Worm (Caenorhabditis elegans) whole organism, late embryonic: ENCODE data around the gene unc-62.

ENCODE experiments used
- C38D4.7 ChIP-seq: fragments of 200-800 bp; sonication (Bioruptor generic); optimal IDR thresholded peaks from 2 replicates; lab custom pipeline; 2018; ENCODE audit warnings: mild to moderate bottlenecking, missing genetic modification characterization, moderate library complexity, missing compliant biosample characterization
- F13H6.1 ChIP-seq: sonication (generic microtip); optimal IDR thresholded peaks from 2 replicates; lab custom pipeline; 2016; ENCODE audit warnings: missing genetic modification characterization, missing compliant biosample characterization
- K09A11.1 ChIP-seq: sonication (generic microtip); optimal IDR thresholded peaks from 2 replicates; lab custom pipeline; 2017; ENCODE audit warnings: antibody characterized with exemption, mild to moderate bottlenecking, missing genetic modification characterization, missing compliant biosample characterization; ENCODE audit not compliant: insufficient read depth
- T23F11.4 ChIP-seq: fragments of 200-800 bp; sonication (Bioruptor generic); optimal IDR thresholded peaks from 2 replicates; lab custom pipeline; 2018; ENCODE audit warnings: mild to moderate bottlenecking, missing genetic modification characterization, missing compliant biosample characterization
- Y22D7AL.16 ChIP-seq: sonication (generic microtip); optimal IDR thresholded peaks from 2 replicates; lab custom pipeline; 2016; ENCODE audit warnings: missing genetic modification characterization, missing compliant biosample characterization
- ceh-14 ChIP-seq: sonication (generic microtip); optimal IDR thresholded peaks from 2 replicates; lab custom pipeline; 2016; ENCODE audit warnings: missing genotype, missing genetic modification characterization, missing compliant biosample characterization
- ceh-18 ChIP-seq: sonication (generic microtip); optimal IDR thresholded peaks from 2 replicates; lab custom pipeline; 2016; ENCODE audit warnings: missing genetic modification characterization, missing compliant biosample characterization
- ceh-19 ChIP-seq: fragments of 200-800 bp; sonication (Bioruptor generic); optimal IDR thresholded peaks from 2 replicates; lab custom pipeline; 2018; ENCODE audit warnings: mild to moderate bottlenecking, missing genetic modification characterization, missing compliant biosample characterization
- ceh-22 ChIP-seq: sonication (generic microtip); optimal IDR thresholded peaks from 2 replicates; lab custom pipeline; 2017; ENCODE audit warnings: missing biosample characterization, missing genetic modification characterization
- ceh-24 ChIP-seq: sonication (generic microtip); optimal IDR thresholded peaks from 2 replicates; lab custom pipeline; 2016; ENCODE audit warnings: mild to moderate bottlenecking, missing genetic modification characterization, missing compliant biosample characterization
- ceh-30 ChIP-seq: fragments of 150-350 bp; optimal IDR thresholded peaks from 2 replicates; lab custom pipeline; 2014; ENCODE audit warnings: missing biosample characterization, missing genetic modification characterization
- ceh-31 ChIP-seq: sonication (generic microtip); optimal IDR thresholded peaks from 2 replicates; lab custom pipeline; 2016; ENCODE audit warnings: missing genetic modification characterization, missing compliant biosample characterization
- ceh-34 ChIP-seq: sonication (generic microtip); optimal IDR thresholded peaks from 2 replicates; lab custom pipeline; 2016; ENCODE audit warnings: mild to moderate bottlenecking, missing genetic modification characterization, missing compliant biosample characterization
- ceh-48 ChIP-seq: sonication (generic microtip); optimal IDR thresholded peaks from 2 replicates; lab custom pipeline; 2016; ENCODE audit warnings: missing genetic modification characterization, inconsistent platforms, missing compliant biosample characterization
- ceh-6 ChIP-seq: fragments of 200-800 bp; sonication (Bioruptor generic); optimal IDR thresholded peaks from 2 replicates; lab custom pipeline; 2018; ENCODE audit warnings: mild to moderate bottlenecking, missing genetic modification characterization, missing compliant biosample characterization
- ceh-9 ChIP-seq: sonication (generic microtip); optimal IDR thresholded peaks from 2 replicates; lab custom pipeline; 2016; ENCODE audit warnings: mild to moderate bottlenecking, missing genetic modification characterization, inconsistent platforms, missing compliant biosample characterization
- che-1 ChIP-seq: sonication (generic microtip); optimal IDR thresholded peaks from 2 replicates; lab custom pipeline; 2016; ENCODE audit warnings: mild to moderate bottlenecking, missing genetic modification characterization, missing compliant biosample characterization
- dmd-4 ChIP-seq: sonication (generic microtip); optimal IDR thresholded peaks from 2 replicates; lab custom pipeline; 2016; ENCODE audit warnings: borderline replicate concordance, missing genetic modification characterization, missing compliant biosample characterization
- elt-4 ChIP-seq: sonication (generic microtip); optimal IDR thresholded peaks from 2 replicates; lab custom pipeline; 2016; ENCODE audit warnings: missing genetic modification characterization, missing compliant biosample characterization
- ets-4 ChIP-seq: sonication (generic microtip); optimal IDR thresholded peaks from 2 replicates; lab custom pipeline; 2016; ENCODE audit warnings: missing genetic modification characterization, missing compliant biosample characterization
- eyg-1 ChIP-seq: sonication (generic microtip); optimal IDR thresholded peaks from 2 replicates; lab custom pipeline; 2016; ENCODE audit warnings: missing genotype, missing genetic modification characterization, missing compliant biosample characterization
- fkh-10 ChIP-seq: fragments of 150-350 bp; optimal IDR thresholded peaks from 2 replicates; lab custom pipeline; 2014; ENCODE audit warnings: missing biosample characterization, missing genetic modification reagents, missing genetic modification characterization
- fkh-6 ChIP-seq: sonication (generic microtip); optimal IDR thresholded peaks from 2 replicates; lab custom pipeline; 2016; ENCODE audit warnings: missing genetic modification characterization, missing compliant biosample characterization
- hlh-8 ChIP-seq: sonication (generic microtip); optimal IDR thresholded peaks from 2 replicates; lab custom pipeline; 2016; ENCODE audit warnings: missing genotype, missing genetic modification characterization, missing compliant biosample characterization
- lim-6 ChIP-seq: sonication (generic microtip); optimal IDR thresholded peaks from 2 replicates; lab custom pipeline; 2016; ENCODE audit warnings: missing genetic modification characterization, missing compliant biosample characterization
- lin-11 ChIP-seq: fragments of 200-800 bp; sonication (Bioruptor generic); optimal IDR thresholded peaks from 2 replicates; lab custom pipeline; 2018; ENCODE audit warnings: mild to moderate bottlenecking, missing genetic modification characterization, missing compliant biosample characterization
- nfya-1 ChIP-seq: sonication (generic microtip); optimal IDR thresholded peaks from 2 replicates; lab custom pipeline; 2017; ENCODE audit warnings: missing genetic modification characterization, mild to moderate bottlenecking, missing compliant biosample characterization, antibody characterized with exemption, moderate library complexity
- pat-9 ChIP-seq: fragments of 200-800 bp; sonication (Bioruptor generic); optimal IDR thresholded peaks from 2 replicates; lab custom pipeline; 2018; ENCODE audit warnings: mild to moderate bottlenecking, missing genetic modification characterization, moderate library complexity, missing compliant biosample characterization
- pax-1 ChIP-seq: fragments of 150-350 bp; optimal IDR thresholded peaks from 2 replicates; lab custom pipeline; 2014; ENCODE audit warnings: missing biosample characterization, missing genetic modification characterization
- pros-1 ChIP-seq: fragments of 150-350 bp; optimal IDR thresholded peaks from 2 replicates; lab custom pipeline; 2014; ENCODE audit warnings: missing biosample characterization, missing genetic modification reagents, missing genetic modification characterization
- ref-2 ChIP-seq: sonication (generic microtip); optimal IDR thresholded peaks from 2 replicates; lab custom pipeline; 2016; ENCODE audit warnings: missing genetic modification characterization, missing compliant biosample characterization
- rnt-1 ChIP-seq: sonication (generic microtip); optimal IDR thresholded peaks from 2 replicates; lab custom pipeline; 2016; ENCODE audit warnings: missing genetic modification characterization, missing compliant biosample characterization
- sdc-2 ChIP-seq: sonication (generic microtip); optimal IDR thresholded peaks from 2 replicates; lab custom pipeline; 2016; ENCODE audit warnings: missing genotype, missing genetic modification characterization, missing compliant biosample characterization
- syd-9 ChIP-seq: sonication (generic microtip); optimal IDR thresholded peaks from 2 replicates; lab custom pipeline; 2016; ENCODE audit warnings: mild to moderate bottlenecking, missing genetic modification characterization, moderate library complexity, missing compliant biosample characterization
- tbx-2 ChIP-seq: sonication (generic microtip); optimal IDR thresholded peaks from 2 replicates; lab custom pipeline; 2016; ENCODE audit warnings: missing genetic modification characterization, missing compliant biosample characterization
- tbx-7 ChIP-seq: sonication (generic microtip); optimal IDR thresholded peaks from 2 replicates; lab custom pipeline; 2016; ENCODE audit warnings: missing genotype, missing genetic modification characterization, missing compliant biosample characterization
- unc-55 ChIP-seq: sonication (generic microtip); optimal IDR thresholded peaks from 2 replicates; lab custom pipeline; 2017; ENCODE audit warnings: missing biosample characterization, missing genetic modification reagents, missing genetic modification characterization
- unc-86 ChIP-seq: sonication (generic microtip); optimal IDR thresholded peaks from 2 replicates; lab custom pipeline; 2016; ENCODE audit warnings: missing genetic modification characterization, missing compliant biosample characterization
- zip-5 ChIP-seq: sonication (generic microtip); optimal IDR thresholded peaks from 2 replicates; lab custom pipeline; 2016; ENCODE audit warnings: missing genetic modification characterization, missing compliant biosample characterization
- ztf-16 ChIP-seq: sonication (generic microtip); optimal IDR thresholded peaks from 2 replicates; lab custom pipeline; 2017; ENCODE audit warnings: missing genetic modification characterization, missing compliant biosample characterization

The unc-62 gene

DNA sequence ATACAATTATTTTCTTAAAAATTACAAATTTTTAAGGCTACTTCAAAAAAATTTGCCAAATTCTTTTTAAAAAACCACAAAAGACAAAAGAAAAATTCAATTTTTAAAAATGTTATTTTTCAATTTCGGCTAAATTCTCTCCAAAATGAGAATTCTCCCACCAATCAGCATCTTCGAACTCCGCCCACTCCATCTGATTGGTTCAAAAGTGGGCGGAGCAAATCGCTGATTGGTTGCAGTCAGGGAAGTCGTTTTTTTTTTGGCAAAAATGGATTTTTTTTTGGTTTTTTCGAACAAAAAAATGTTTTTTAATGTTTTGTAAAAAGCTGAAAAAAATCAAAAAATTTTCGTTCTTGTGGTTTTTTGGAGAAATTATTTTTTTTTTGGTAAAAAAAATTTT lies 42.6 kb downstream of the unc-62 start:
- TF ChIP-seq pax-1 (tag; lab: Kevin White, UChicago) = no peak
- peak; percentile 99 for TF ChIP-seq nfya-1

DNA sequence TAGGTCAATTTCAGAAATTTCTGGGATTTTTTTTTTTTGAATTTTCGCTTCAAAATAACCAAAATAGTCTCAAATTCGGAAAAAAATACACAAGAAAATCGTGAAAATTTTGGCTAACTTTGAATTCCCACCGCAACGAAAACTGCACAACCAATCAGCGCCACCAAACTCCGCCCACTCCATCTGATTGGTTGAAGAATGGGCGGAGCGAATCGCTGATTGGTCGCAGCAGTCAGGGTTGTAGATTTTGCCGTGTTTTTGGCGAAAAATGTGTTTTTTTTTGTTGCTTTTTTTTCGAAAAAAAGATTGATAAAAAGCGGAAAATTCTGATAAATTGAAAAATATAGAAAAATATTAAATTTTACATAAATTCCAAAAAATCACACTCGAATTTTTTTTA lies 49.6 kb downstream of the unc-62 start:
- TF ChIP-seq nfya-1 (peak; percentile 90), ceh-48 (tag; lab: Kevin White, UChicago) (no peak), fkh-6 (tag; lab: Kevin White, UChicago) (no peak), unc-86 (tag; lab: Kevin White, UChicago) (no peak)
- TF ChIP-seq, all 69 proteins: peak for 1

DNA sequence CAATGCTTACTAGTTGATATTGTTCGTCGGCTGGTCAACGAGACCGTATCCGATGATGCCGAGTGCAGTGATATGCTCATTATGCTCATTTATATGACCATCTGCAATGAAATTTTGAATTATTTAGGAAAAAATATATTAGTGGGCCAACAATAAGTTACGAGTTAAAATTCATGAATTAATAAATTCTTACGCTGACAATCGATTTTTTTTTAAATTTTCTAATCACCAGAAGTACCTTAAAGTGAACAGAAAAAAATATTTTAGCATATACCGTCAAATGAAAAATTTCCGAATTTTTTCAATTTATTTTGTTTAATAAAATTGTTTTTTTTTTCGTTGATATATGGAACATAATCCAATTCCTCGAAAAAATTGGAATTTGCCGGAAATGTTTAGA lies 51.9 kb downstream of the unc-62 start, which contains the start of gene sos-1:
sos-1 (minus strand) TSS at position 101 of the 400 bp plus-strand sequence.
- TF ChIP-seq rnt-1 (tag; lab: Kevin White, UChicago) = no peak
- TF ChIP-seq ceh-9 (tag; lab: Kevin White, UChicago) = no peak
- no peak for TF ChIP-seq ceh-6
- no peak for TF ChIP-seq ceh-30
- TF ChIP-seq syd-9 (tag; lab: Kevin White, UChicago) = no peak
- TF ChIP-seq dmd-4 = no peak
- TF ChIP-seq ets-4 (tag; lab: Kevin White, UChicago) = no peak
- TF ChIP-seq ceh-22 (tag; lab: Kevin White, UChicago) = no peak
- no peak for TF ChIP-seq pat-9 (tag; lab: Kevin White, UChicago)
- TF ChIP-seq ceh-24 (tag; lab: Kevin White, UChicago) = no peak
- TF ChIP-seq ceh-14 (tag; lab: Kevin White, UChicago) = no peak
- no peak for TF ChIP-seq tbx-2 (tag; lab: Kevin White, UChicago)
- no peak for TF ChIP-seq eyg-1 (tag; lab: Kevin White, UChicago)
- no peak for TF ChIP-seq elt-4 (tag; lab: Kevin White, UChicago)
- no peak for TF ChIP-seq lim-6

DNA sequence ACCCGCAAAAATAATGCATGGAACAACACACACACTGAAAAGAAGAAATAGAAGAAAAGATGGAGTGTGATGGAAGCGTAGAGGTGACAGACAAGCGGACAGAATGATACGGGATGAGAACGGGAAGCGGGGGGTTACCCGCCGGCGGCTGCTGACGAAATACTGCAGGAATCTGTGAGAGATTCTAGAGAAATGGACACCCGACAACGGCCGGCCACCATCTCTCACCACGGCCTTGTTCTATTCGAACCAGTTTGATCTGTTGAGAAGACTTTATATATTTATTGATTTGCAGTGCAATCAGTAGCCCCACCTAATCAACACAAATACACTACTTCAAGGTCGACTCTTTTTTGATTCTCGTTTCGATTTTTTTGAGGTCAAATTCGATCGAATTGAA lies 53.2 kb downstream of the unc-62 start:
- TF ChIP-seq ceh-14 (tag; lab: Kevin White, UChicago) (peak; percentile 1), pros-1 (tag; lab: Kevin White, UChicago) (no peak), eyg-1 (tag; lab: Kevin White, UChicago) (no peak), ztf-16 (tag; lab: Kevin White, UChicago) (no peak), ceh-34 (tag; lab: Kevin White, UChicago) (peak; percentile 21), F13H6.1 (peak; percentile 12), Y22D7AL.16 (tag; lab: Kevin White, UChicago) (no peak), rnt-1 (tag; lab: Kevin White, UChicago) (peak; percentile 64), T23F11.4 (no peak), hlh-8 (tag; lab: Kevin White, UChicago) (no peak), ceh-48 (tag; lab: Kevin White, UChicago) (no peak), elt-4 (tag; lab: Kevin White, UChicago) (no peak), zip-5 (tag; lab: Kevin White, UChicago) (no peak), ceh-31 (tag; lab: Kevin White, UChicago) (peak; percentile 12), unc-55 (GFP tag; lab: Kevin White, UChicago) (peak; percentile 49), ref-2 (tag; lab: Kevin White, UChicago) (peak; percentile 69), tbx-2 (tag; lab: Kevin White, UChicago) (peak; percentile 51), sdc-2 (tag; lab: Kevin White, UChicago) (peak; percentile 44), fkh-6 (tag; lab: Kevin White, UChicago) (no peak), fkh-10 (no peak), nfya-1 (peak; percentile 33), ceh-18 (tag; lab: Kevin White, UChicago) (peak; percentile 63)

DNA sequence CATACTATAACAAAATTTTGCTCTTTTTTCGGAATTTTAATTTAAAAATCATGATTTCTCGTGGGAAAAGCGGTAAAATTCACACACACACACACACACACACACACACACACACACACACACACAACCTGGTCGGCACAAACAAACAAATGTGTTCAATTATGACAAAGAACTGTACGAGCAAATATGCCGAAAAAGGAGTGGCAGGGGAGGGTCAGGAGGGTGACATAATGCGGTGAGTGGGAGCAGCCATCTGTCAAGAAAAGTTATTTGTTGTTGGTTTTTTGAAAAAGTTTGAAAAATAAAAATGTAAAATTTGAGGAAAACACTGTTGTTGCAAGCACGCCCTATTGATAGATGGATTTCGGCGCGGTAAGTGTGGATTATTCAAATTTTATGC lies 54.6 kb downstream of the unc-62 start:
- TF ChIP-seq ceh-19 (no peak), lin-11 (tag; lab: Kevin White, UChicago) (no peak), ztf-16 (tag; lab: Kevin White, UChicago) (no peak), C38D4.7 (GFP tag; lab: Kevin White, UChicago) (no peak), che-1 (tag; lab: Kevin White, UChicago) (no peak), ceh-24 (tag; lab: Kevin White, UChicago) (no peak), K09A11.1 (no peak), tbx-2 (tag; lab: Kevin White, UChicago) (no peak), tbx-7 (tag; lab: Kevin White, UChicago) (no peak)
